Comparison of ENCODE assay signal across 5 fruit fly cellular contexts in genomic region chr3R:13837807-13838206, dm6.
TF ChIP-seq lines count a peak whose summit lies in the region.

Gene Nsf2 (minus strand): TSS chr3R:13837991.

- peak; percentile 52 for TF ChIP-seq CTCF in whole organism, embryonic (GFP tag; optimal IDR thresholded peaks at IDR 0.05; lab: Kevin White, UChicago)

TF ChIP-seq in whole organism, adult, 20 proteins besides CTCF, POLR2A, EP300 and RAD21:
- TF ChIP-seq CG1620 (GFP tag; optimal IDR thresholded peaks at IDR 0.05; lab: Kevin White, UChicago) (peak; percentile 5), toe (GFP tag; optimal IDR thresholded peaks at IDR 0.05; lab: Kevin White, UChicago) (no peak), Crg-1 (GFP tag; optimal IDR thresholded peaks at IDR 0.05; lab: Kevin White, UChicago) (peak; percentile 3), CG7101 (tag; optimal IDR thresholded peaks at IDR 0.05; lab: Kevin White, UChicago) (peak; percentile 22), cic (GFP tag; optimal IDR thresholded peaks at IDR 0.05; lab: Kevin White, UChicago) (peak; percentile 2), CG11617 (GFP tag; optimal IDR thresholded peaks at IDR 0.05; lab: Kevin White, UChicago) (no peak), CG14711 (tag; optimal IDR thresholded peaks at IDR 0.05; lab: Kevin White, UChicago) (peak; percentile 88), bab1 (GFP tag; optimal IDR thresholded peaks at IDR 0.05; lab: Kevin White, UChicago) (peak; percentile 42)

TF ChIP-seq in whole organism, embryonic, 481 proteins besides CTCF, POLR2A, EP300 and RAD21 (continues in another document):
- TF ChIP-seq CG18764 (GFP tag; optimal IDR thresholded peaks at IDR 0.05; lab: Kevin White, UChicago) (no peak), CG18619 (GFP tag; optimal IDR thresholded peaks at IDR 0.05; lab: Kevin White, UChicago) (no peak), CG32767 (GFP tag; IDR thresholded peaks at IDR 0.05; lab: Robert Waterston, UW) (peak; percentile 100), aop (GFP tag; IDR thresholded peaks at IDR 0.05; lab: Robert Waterston, UW) (no peak), unc-4 (GFP tag; IDR thresholded peaks at IDR 0.05; lab: Robert Waterston, UW; ENCODE audit: partially characterized antibody) (0 out of 2 replicates have a peak, but pooled peaks have one; percentile 22), CG4730 (GFP tag; IDR thresholded peaks at IDR 0.05; lab: Robert Waterston, UW) (no peak), CG11723 (GFP tag; optimal IDR thresholded peaks at IDR 0.05; lab: Kevin White, UChicago) (no peak), Trl (optimal IDR thresholded peaks at IDR 0.05; lab: Kevin White, UChicago) (no peak), Trl (GFP tag; optimal IDR thresholded peaks at IDR 0.05; lab: Kevin White, UChicago) (no peak), CG12155 (GFP tag; optimal IDR thresholded peaks at IDR 0.05; lab: Kevin White, UChicago) (no peak), CG9437 (GFP tag; optimal IDR thresholded peaks at IDR 0.05; lab: Kevin White, UChicago) (peak; percentile 4), MBD-R2 (GFP tag; IDR thresholded peaks at IDR 0.05; lab: Robert Waterston, UW) (peak; percentile 96), Adf1 (GFP tag; IDR thresholded peaks at IDR 0.05; lab: Robert Waterston, UW) (no peak), eyg (GFP tag; optimal IDR thresholded peaks at IDR 0.05; lab: Kevin White, UChicago) (no peak), gfzf (GFP tag; optimal IDR thresholded peaks at IDR 0.05; lab: Kevin White, UChicago) (peak; percentile 58), CG8944 (GFP tag; optimal IDR thresholded peaks at IDR 0.05; lab: Kevin White, UChicago) (no peak), chif (GFP tag; optimal IDR thresholded peaks at IDR 0.05; lab: Kevin White, UChicago) (no peak), CG10959 (GFP tag; IDR thresholded peaks at IDR 0.05; lab: Robert Waterston, UW) (no peak), CG32772 (GFP tag; IDR thresholded peaks at IDR 0.05; lab: Robert Waterston, UW) (no peak), H15 (GFP tag; IDR thresholded peaks at IDR 0.05; lab: Robert Waterston, UW) (no peak), Mad (GFP tag; optimal IDR thresholded peaks at IDR 0.05; lab: Kevin White, UChicago) (no peak), CG12299 (tag; optimal IDR thresholded peaks at IDR 0.05; lab: Kevin White, UChicago) (no peak)

TF ChIP-seq in whole organism, prepupa, 60 proteins besides CTCF, POLR2A, EP300 and RAD21 (continues in another document):
- peak; percentile 78 for TF ChIP-seq fkh (GFP tag; optimal IDR thresholded peaks at IDR 0.05; lab: Kevin White, UChicago)
- TF ChIP-seq Gug (GFP tag; IDR thresholded peaks at IDR 0.05; lab: Robert Waterston, UW) = 0 out of 2 replicates have a peak, but pooled peaks have one; percentile 11
- no peak for TF ChIP-seq CG6276 (GFP tag; optimal IDR thresholded peaks at IDR 0.05; lab: Kevin White, UChicago)
- TF ChIP-seq svp (GFP tag; lab: Kevin White, UChicago) = no peak
- no peak for TF ChIP-seq Eip78C (GFP tag; lab: Kevin White, UChicago)
- TF ChIP-seq CG6854 (GFP tag; optimal IDR thresholded peaks at IDR 0.05; lab: Kevin White, UChicago) = no peak
- TF ChIP-seq vri (GFP tag; optimal IDR thresholded peaks at IDR 0.05; lab: Kevin White, UChicago) = no peak
- TF ChIP-seq Lpt (GFP tag; optimal IDR thresholded peaks at IDR 0.05; lab: Kevin White, UChicago) = no peak
- no peak for TF ChIP-seq CG15336 (GFP tag; IDR thresholded peaks at IDR 0.05; lab: Robert Waterston, UW)
- no peak for TF ChIP-seq Smox (GFP tag; optimal IDR thresholded peaks at IDR 0.05; lab: Kevin White, UChicago)
- TF ChIP-seq net (GFP tag; optimal IDR thresholded peaks at IDR 0.05; lab: Kevin White, UChicago) = no peak
- TF ChIP-seq lz (GFP tag; optimal IDR thresholded peaks at IDR 0.05; lab: Kevin White, UChicago) = no peak
- TF ChIP-seq CG3032 (tag; optimal IDR thresholded peaks at IDR 0.05; lab: Kevin White, UChicago) = no peak
- peak; percentile 19 for TF ChIP-seq CG1621 (tag; optimal IDR thresholded peaks at IDR 0.05; lab: Kevin White, UChicago)
- TF ChIP-seq CG8319 (GFP tag; optimal IDR thresholded peaks at IDR 0.05; lab: Kevin White, UChicago) = no peak
- TF ChIP-seq cyc (GFP tag; optimal IDR thresholded peaks at IDR 0.05; lab: Kevin White, UChicago) = no peak
- no peak for TF ChIP-seq spab (GFP tag; optimal IDR thresholded peaks at IDR 0.05; lab: Kevin White, UChicago)
- no peak for TF ChIP-seq salr (GFP tag; optimal IDR thresholded peaks at IDR 0.05; lab: Kevin White, UChicago)
- TF ChIP-seq CG16779 (tag; optimal IDR thresholded peaks at IDR 0.05; lab: Kevin White, UChicago) = no peak
- TF ChIP-seq fd85E (GFP tag; optimal IDR thresholded peaks at IDR 0.05; lab: Kevin White, UChicago) = no peak
- no peak for TF ChIP-seq CG34406 (GFP tag; optimal IDR thresholded peaks at IDR 0.05; lab: Kevin White, UChicago)
- TF ChIP-seq Sox15 (GFP tag; optimal IDR thresholded peaks at IDR 0.05; lab: Kevin White, UChicago) = no peak
- no peak for TF ChIP-seq CG10669 (GFP tag; optimal IDR thresholded peaks at IDR 0.05; lab: Kevin White, UChicago)
- no peak for TF ChIP-seq eg (GFP tag; IDR thresholded peaks at IDR 0.05; lab: Robert Waterston, UW)

TF ChIP-seq in whole organism, pupa, 21 proteins besides CTCF, POLR2A, EP300 and RAD21:
- TF ChIP-seq Ets98B (GFP tag; IDR thresholded peaks at IDR 0.05; lab: Robert Waterston, UW) (no peak), D1 (tag; optimal IDR thresholded peaks at IDR 0.05; lab: Kevin White, UChicago) (peak; percentile 30)

TF ChIP-seq in whole organism, wandering third instar larva, 38 proteins besides CTCF, POLR2A, EP300 and RAD21:
- TF ChIP-seq GATAd (GFP tag; optimal IDR thresholded peaks at IDR 0.05; lab: Kevin White, UChicago) (no peak), dmrt93B (GFP tag; optimal IDR thresholded peaks at IDR 0.05; lab: Kevin White, UChicago) (no peak), Vsx2 (GFP tag; optimal IDR thresholded peaks at IDR 0.05; lab: Kevin White, UChicago; ENCODE audit: partially characterized antibody) (peak; percentile 66), Dif (GFP tag; optimal IDR thresholded peaks at IDR 0.05; lab: Kevin White, UChicago; ENCODE audit: partially characterized antibody) (peak; percentile 93), CG32264 (GFP tag; optimal IDR thresholded peaks at IDR 0.05; lab: Kevin White, UChicago) (no peak), Abd-B (GFP tag; optimal IDR thresholded peaks at IDR 0.05; lab: Kevin White, UChicago) (no peak), br (GFP tag; optimal IDR thresholded peaks at IDR 0.05; lab: Kevin White, UChicago) (no peak), Hr83 (GFP tag; optimal IDR thresholded peaks at IDR 0.05; lab: Kevin White, UChicago; ENCODE audit: poor library complexity, severe bottlenecking) (no peak), OdsH (GFP tag; optimal IDR thresholded peaks at IDR 0.05; lab: Kevin White, UChicago) (no peak), Hnf4 (GFP tag; optimal IDR thresholded peaks at IDR 0.05; lab: Kevin White, UChicago) (no peak), sage (GFP tag; optimal IDR thresholded peaks at IDR 0.05; lab: Kevin White, UChicago) (no peak), foxo (GFP tag; optimal IDR thresholded peaks at IDR 0.05; lab: Kevin White, UChicago) (no peak), lola (GFP tag; optimal IDR thresholded peaks at IDR 0.05; lab: Kevin White, UChicago) (no peak), woc (GFP tag; optimal IDR thresholded peaks at IDR 0.05; lab: Kevin White, UChicago) (no peak), psq (GFP tag; optimal IDR thresholded peaks at IDR 0.05; lab: Kevin White, UChicago) (no peak), h (GFP tag; optimal IDR thresholded peaks at IDR 0.05; lab: Kevin White, UChicago) (no peak), HLH106 (tag; optimal IDR thresholded peaks at IDR 0.05; lab: Kevin White, UChicago) (peak; percentile 14), dl (GFP tag; optimal IDR thresholded peaks at IDR 0.05; lab: Kevin White, UChicago; ENCODE audit: insufficient read depth in 1 of 2, partially characterized antibody in 2 of 2) (peak; percentile 2 to 54), Jra (GFP tag; optimal IDR thresholded peaks at IDR 0.05; lab: Kevin White, UChicago) (no peak), Mio (GFP tag; optimal IDR thresholded peaks at IDR 0.05; lab: Kevin White, UChicago) (no peak), rgr (GFP tag; optimal IDR thresholded peaks at IDR 0.05; lab: Kevin White, UChicago) (peak; percentile 4), dsf (GFP tag; optimal IDR thresholded peaks at IDR 0.05; lab: Kevin White, UChicago; ENCODE audit: borderline replicate concordance) (no peak), CrebA (GFP tag; optimal IDR thresholded peaks at IDR 0.05; lab: Kevin White, UChicago; ENCODE audit: borderline replicate concordance) (no peak), Myc (optimal IDR thresholded peaks at IDR 0.05; lab: Kevin White, UChicago) (no peak), Sp1 (GFP tag; optimal IDR thresholded peaks at IDR 0.05; lab: Kevin White, UChicago) (no peak), fru (GFP tag; optimal IDR thresholded peaks at IDR 0.05; lab: Kevin White, UChicago) (no peak), Rel (GFP tag; optimal IDR thresholded peaks at IDR 0.05; lab: Kevin White, UChicago) (no peak), Rel (tag; optimal IDR thresholded peaks at IDR 0.05; lab: Kevin White, UChicago) (peak; percentile 48), sv (GFP tag; optimal IDR thresholded peaks at IDR 0.05; lab: Kevin White, UChicago) (no peak), Dfd (GFP tag; optimal IDR thresholded peaks at IDR 0.05; lab: Kevin White, UChicago) (no peak), usp (GFP tag; optimal IDR thresholded peaks at IDR 0.05; lab: Kevin White, UChicago) (no peak), tai (GFP tag; optimal IDR thresholded peaks at IDR 0.05; lab: Kevin White, UChicago) (no peak)
